Worm (Caenorhabditis elegans) whole organism, L1 larva: ENCODE results near the gene sre-38.

Experiments
- blmp-1 ChIP-seq: fragments of 150-350 bp; optimal IDR thresholded peaks from 2 replicates; lab custom pipeline; 2014; ENCODE audit warnings: missing biosample characterization, missing genetic modification characterization
- fkh-10 ChIP-seq: sonication (generic microtip); optimal IDR thresholded peaks from 2 replicates; lab custom pipeline; 2017; ENCODE audit warnings: missing biosample characterization, missing genetic modification reagents, missing genetic modification characterization
- fkh-8 ChIP-seq: sonication (generic microtip); optimal IDR thresholded peaks from 2 replicates; lab custom pipeline; 2016; ENCODE audit warnings: mild to moderate bottlenecking, missing genetic modification characterization, missing compliant biosample characterization
- fos-1 ChIP-seq: fragments of 150-350 bp; optimal IDR thresholded peaks from 2 replicates; lab custom pipeline; 2014; ENCODE audit warnings: missing biosample characterization, missing genetic modification characterization
- lin-39 ChIP-seq: fragments of 150-350 bp; optimal IDR thresholded peaks from 2 replicates; lab custom pipeline; 2014; ENCODE audit warnings: missing biosample characterization, missing genetic modification reagents, missing genetic modification characterization
- nhr-11 ChIP-seq: fragments of 150-350 bp; optimal IDR thresholded peaks from 2 replicates; lab custom pipeline; 2014; ENCODE audit warnings: missing biosample characterization, missing genetic modification characterization
- nhr-19 ChIP-seq: fragments of 200-800 bp; sonication (Bioruptor generic); conservative IDR thresholded peaks from 2 replicates; pipeline ENCODE4 v1.3.6; 2022; ENCODE audit warnings: missing genetic modification characterization, missing compliant biosample characterization
- nhr-20 ChIP-seq: sonication (generic microtip); optimal IDR thresholded peaks from 2 replicates; lab custom pipeline; 2016; ENCODE audit warnings: mild to moderate bottlenecking, missing genetic modification characterization, missing compliant biosample characterization
- nhr-28 ChIP-seq: fragments of 150-350 bp; optimal IDR thresholded peaks from 2 replicates; lab custom pipeline; 2014; ENCODE audit warnings: missing biosample characterization, missing genetic modification characterization
- nhr-77 ChIP-seq: fragments of 150-350 bp; optimal IDR thresholded peaks from 2 replicates; lab custom pipeline; 2014; ENCODE audit warnings: missing biosample characterization, missing genetic modification characterization
- tbx-2 ChIP-seq: sonication (generic microtip); optimal IDR thresholded peaks from 2 replicates; lab custom pipeline; 2016; ENCODE audit warnings: missing genetic modification characterization, missing compliant biosample characterization
- unc-130 ChIP-seq: fragments of 150-350 bp; optimal IDR thresholded peaks from 2 replicates; lab custom pipeline; 2017; ENCODE audit warnings: missing biosample characterization, missing genetic modification characterization, inconsistent platforms
- zag-1 ChIP-seq: fragments of 150-350 bp; optimal IDR thresholded peaks from 2 replicates; lab custom pipeline; 2014; ENCODE audit warnings: missing biosample characterization, missing genetic modification characterization
- ztf-11 ChIP-seq, 2 experiments: sonication (generic microtip); optimal IDR thresholded peaks; 2 replicates each; lab custom pipeline; 2016 to 2017; ENCODE audit warnings: missing genetic modification characterization in 2 of 2, missing biosample characterization in 1 of 2, missing compliant biosample characterization in 1 of 2

ce11 chrII:12429743-12430142 is 27.6 kb upstream of the sre-38 start, which contains the start of gene Y57A10C.8:
- TF ChIP-seq fos-1 (tag; lab: Kevin White, UChicago) (no peak), nhr-28 (no peak), nhr-77 (no peak), unc-130 (tag; lab: Kevin White, UChicago) (no peak), tbx-2 (tag; lab: Kevin White, UChicago) (no peak), nhr-19 (GFP tag; lab: Robert Waterston, UW) (no peak), nhr-20 (tag; lab: Kevin White, UChicago) (no peak), nhr-11 (no peak), fkh-8 (tag; lab: Kevin White, UChicago) (no peak), blmp-1 (tag; lab: Kevin White, UChicago) (no peak), zag-1 (tag; lab: Kevin White, UChicago) (no peak), ztf-11 (tag; optimal IDR thresholded peaks at IDR 0.05; lab: Kevin White, UChicago) (no peak), fkh-10 (GFP tag; lab: Kevin White, UChicago) (no peak), lin-39 (tag; lab: Kevin White, UChicago) (no peak)
